Worm (Caenorhabditis elegans) whole organism, dauer: Measurements from ENCODE around the gene srd-10.
"Not testable (repeated sequence)": the region's sequence is repeated elsewhere in the genome, so short reads cannot be mapped to it uniquely, and the experiment has no call there.

ENCODE experiments used
- unc-62 ChIP-seq: sonication (generic microtip); optimal IDR thresholded peaks from 2 replicates; lab custom pipeline; 2017; ENCODE audit warnings: missing biosample characterization, missing genetic modification reagents, missing genetic modification characterization

Gene srd-10

ce11 chrIV:13587175-13587574 lies 12.3 kb downstream of the srd-10 start, which contains the start of gene Y45F10B.12:
TSS of gene Y45F10B.12 (plus strand) at chrIV:13587475.
- no peak for TF ChIP-seq unc-62 (GFP tag; lab: Kevin White, UChicago)

- not testable (repeated sequence) for TF ChIP-seq unc-62 (GFP tag; lab: Kevin White, UChicago)
Observed at ce11 chrIV:13588544-13589043, 13.8 kb downstream of the srd-10 start, which contains the start of gene sru-9. TSS of gene sru-9 (plus strand) at chrIV:13588993.

ce11 chrIV:13591645-13592044 lies 16.8 kb downstream of the srd-10 start, which contains the start of gene tsp-5:
TSS of gene tsp-5 (minus strand) at chrIV:13591745.
- TF ChIP-seq unc-62 (GFP tag; lab: Kevin White, UChicago), result no peak

ce11 chrIV:13593351-13593750 lies 18.5 kb downstream of the srd-10 start, which contains the start of gene Y45F10B.3:
TSS of gene Y45F10B.3 (plus strand) at chrIV:13593651.
- TF ChIP-seq unc-62 (GFP tag; lab: Kevin White, UChicago), result no peak

- TF ChIP-seq unc-62 (GFP tag; lab: Kevin White, UChicago), result not testable (repeated sequence)
Observed at ce11 chrIV:13597813-13598212, 23.0 kb downstream of the srd-10 start, which contains the start of gene Y45F10B.9. TSS of gene Y45F10B.9 (minus strand) at chrIV:13597913.

ce11 chrIV:13600643-13601042 lies 25.8 kb downstream of the srd-10 start:
- no peak for TF ChIP-seq unc-62 (GFP tag; lab: Kevin White, UChicago)

- no peak for TF ChIP-seq unc-62 (GFP tag; lab: Kevin White, UChicago)
Observed at ce11 chrIV:13601428-13601827, 26.6 kb downstream of the srd-10 start.

- no peak for TF ChIP-seq unc-62 (GFP tag; lab: Kevin White, UChicago)
Observed at ce11 chrIV:13601973-13602669, 27.3 kb downstream of the srd-10 start, which contains the start of gene Y45F10B.59. TSS of gene Y45F10B.59 (plus strand) at chrIV:13602619.

- no peak for TF ChIP-seq unc-62 (GFP tag; lab: Kevin White, UChicago)
Observed at ce11 chrIV:13609755-13610154, 34.9 kb downstream of the srd-10 start, which contains the start of gene C08F11.13. TSS of gene C08F11.13 (minus strand) at chrIV:13609892.

ce11 chrIV:13619203-13619602 lies 44.4 kb downstream of the srd-10 start, which contains the start of gene C08F11.3:
TSS of gene C08F11.3 (plus strand) at chrIV:13619503.
- no peak for TF ChIP-seq unc-62 (GFP tag; lab: Kevin White, UChicago)

- no peak for TF ChIP-seq unc-62 (GFP tag; lab: Kevin White, UChicago)
Observed at ce11 chrIV:13623533-13623932, 48.7 kb downstream of the srd-10 start, which contains the start of gene C08F11.1. TSS of gene C08F11.1 (plus strand) at chrIV:13623833.
